Worm (Caenorhabditis elegans) whole organism, L4 larva: ENCODE data around the gene nhr-31.

Source experiments
- F26F4.8 ChIP-seq: fragments of 200-800 bp; sonication (Bioruptor generic); conservative IDR thresholded peaks from 2 replicates; pipeline ENCODE4 v1.3.6; 2022; ENCODE audit warnings: missing genetic modification characterization, missing compliant biosample characterization
- F37D6.2 ChIP-seq: sonication (generic microtip); optimal IDR thresholded peaks from 2 replicates; lab custom pipeline; 2016; ENCODE audit warnings: mild to moderate bottlenecking, missing genetic modification characterization, missing compliant biosample characterization
- R02D3.7 ChIP-seq: fragments of 150-350 bp; sonication (generic microtip); optimal IDR thresholded peaks from 3 replicates; lab custom pipeline; 2014; ENCODE audit warnings: missing biosample characterization, missing genetic modification characterization
- Y48G9A.11 ChIP-seq: fragments of 200-800 bp; sonication (Bioruptor generic); IDR thresholded peaks from 2 replicates; pipeline ENCODE4 v1.3.6; 2022; ENCODE audit warnings: missing genetic modification reagents, missing genetic modification characterization, missing compliant biosample characterization
- ama-1 ChIP-seq: fragments of 150-350 bp; optimal IDR thresholded peaks from 2 replicates; lab custom pipeline; 2014; ENCODE audit warnings: inconsistent platforms, mixed read lengths
- ceh-28 ChIP-seq: fragments of 150-350 bp; optimal IDR thresholded peaks from 2 replicates; lab custom pipeline; 2014; ENCODE audit warnings: missing biosample characterization, missing genetic modification reagents, missing genetic modification characterization
- ceh-82 ChIP-seq: sonication (generic microtip); optimal IDR thresholded peaks from 2 replicates; lab custom pipeline; 2017; ENCODE audit warnings: missing biosample characterization, missing genetic modification characterization
- ctbp-1 ChIP-seq: fragments of 200-800 bp; sonication (Bioruptor generic); IDR thresholded peaks from 2 replicates; pipeline ENCODE4 v1.3.6; 2022; ENCODE audit warnings: missing genetic modification reagents, missing genetic modification characterization, missing compliant biosample characterization
- dmd-8 ChIP-seq: fragments of 200-800 bp; sonication (Bioruptor generic); IDR thresholded peaks from 2 replicates; pipeline ENCODE4 v1.3.6; 2022; ENCODE audit warnings: missing genetic modification characterization, missing compliant biosample characterization
- dmd-9 ChIP-seq: fragments of 200-800 bp; sonication (Bioruptor generic); IDR thresholded peaks from 2 replicates; pipeline ENCODE4 v1.3.6; 2022; ENCODE audit warnings: missing genetic modification reagents, missing genetic modification characterization, missing compliant biosample characterization
- duxl-1 ChIP-seq: sonication (generic microtip); optimal IDR thresholded peaks from 2 replicates; lab custom pipeline; 2016; ENCODE audit warnings: mild to moderate bottlenecking, missing genetic modification characterization, moderate library complexity, missing compliant biosample characterization; ENCODE audit not compliant: poor library complexity
- gei-8 ChIP-seq: fragments of 200-800 bp; sonication (Bioruptor generic); optimal IDR thresholded peaks from 2 replicates; lab custom pipeline; 2018; ENCODE audit warnings: mild to moderate bottlenecking, missing genetic modification characterization, missing compliant biosample characterization
- hlh-11 ChIP-seq: fragments of 200-800 bp; sonication (Bioruptor generic); optimal IDR thresholded peaks from 2 replicates; lab custom pipeline; 2018; ENCODE audit warnings: mild to moderate bottlenecking, missing genetic modification characterization, missing compliant biosample characterization
- lim-7 ChIP-seq: fragments of 200-800 bp; sonication (Bioruptor generic); IDR thresholded peaks from 2 replicates; pipeline ENCODE4 v1.3.6; 2022; ENCODE audit warnings: missing genetic modification characterization, missing compliant biosample characterization
- madf-9 ChIP-seq: fragments of 200-800 bp; sonication (Bioruptor generic); conservative IDR thresholded peaks from 2 replicates; pipeline ENCODE4 v1.3.6; 2022; ENCODE audit warnings: missing genetic modification reagents, missing genetic modification characterization, missing compliant biosample characterization
- mdt-29 ChIP-seq: fragments of 200-800 bp; sonication (Bioruptor generic); IDR thresholded peaks from 2 replicates; pipeline ENCODE4 v1.3.6; 2022; ENCODE audit warnings: missing genetic modification reagents, missing genetic modification characterization, missing compliant biosample characterization
- mxl-2 ChIP-seq: fragments of 200-800 bp; sonication (Bioruptor generic); conservative IDR thresholded peaks from 2 replicates; pipeline ENCODE4 v1.3.6; 2022; ENCODE audit warnings: missing genetic modification reagents, missing genetic modification characterization, missing compliant biosample characterization
- mxl-3 ChIP-seq: fragments of 200-800 bp; sonication (Bioruptor generic); optimal IDR thresholded peaks from 2 replicates; lab custom pipeline; 2018; ENCODE audit warnings: mild to moderate bottlenecking, missing genetic modification characterization, missing compliant biosample characterization
- nhr-11 ChIP-seq: fragments of 150-350 bp; optimal IDR thresholded peaks from 2 replicates; lab custom pipeline; 2014; ENCODE audit warnings: missing biosample characterization, missing genetic modification characterization
- nhr-41 ChIP-seq: fragments of 200-800 bp; sonication (Bioruptor generic); IDR thresholded peaks from 2 replicates; pipeline ENCODE4 v1.3.6; 2022; ENCODE audit warnings: missing genetic modification reagents, missing genetic modification characterization, missing compliant biosample characterization
- nhr-42 ChIP-seq: fragments of 200-800 bp; sonication (Bioruptor generic); IDR thresholded peaks from 2 replicates; pipeline ENCODE4 v1.3.6; 2022; ENCODE audit warnings: missing genetic modification characterization, missing compliant biosample characterization
- pha-4 ChIP-seq, 2 experiments: fragments of 150-350 bp in 1 of 2; fragments of 200-800 bp in 1 of 2; sonication (Bioruptor generic) in 1 of 2; IDR thresholded peaks in 1 of 2; optimal IDR thresholded peaks in 1 of 2; 2 replicates each; pipeline versions ENCODE4 v1.3.6 to Lab custom; 2014 to 2022; ENCODE audit warnings: missing genetic modification characterization in 2 of 2, missing genetic modification reagents in 2 of 2, missing biosample characterization in 1 of 2, missing compliant biosample characterization in 1 of 2
- rbr-2 ChIP-seq: sonication (generic microtip); optimal IDR thresholded peaks from 2 replicates; lab custom pipeline; 2016; ENCODE audit warnings: missing genotype, missing genetic modification characterization, missing compliant biosample characterization
- snpc-1.2 ChIP-seq: fragments of 200-800 bp; sonication (Bioruptor generic); IDR thresholded peaks from 2 replicates; pipeline ENCODE4 v1.3.6; 2022; ENCODE audit warnings: missing genetic modification reagents, missing genetic modification characterization, missing compliant biosample characterization
- spr-1 ChIP-seq: sonication (generic microtip); optimal IDR thresholded peaks from 2 replicates; lab custom pipeline; 2016; ENCODE audit warnings: mild to moderate bottlenecking, missing genetic modification characterization, missing compliant biosample characterization
- tag-97 ChIP-seq: fragments of 200-800 bp; sonication (Bioruptor generic); IDR thresholded peaks from 2 replicates; pipeline ENCODE4 v1.3.6; 2022; ENCODE audit warnings: missing genetic modification characterization, missing compliant biosample characterization
- unc-130 ChIP-seq: sonication (generic microtip); optimal IDR thresholded peaks from 2 replicates; lab custom pipeline; 2016; ENCODE audit warnings: missing genetic modification reagents, missing genetic modification characterization, missing compliant biosample characterization
- unc-39 ChIP-seq: sonication (generic microtip); optimal IDR thresholded peaks from 2 replicates; lab custom pipeline; 2017; ENCODE audit warnings: missing biosample characterization, missing genetic modification characterization
- unc-62 ChIP-seq, 3 experiments: fragments of 150-350 bp in 1 of 3; sonication (generic microtip); optimal IDR thresholded peaks in 2 of 3; peaks in 1 of 3; 1 replicate in 1 of 3; 2 replicates in 2 of 3; lab custom pipeline; 2014 to 2017; ENCODE audit warnings: missing biosample characterization in 3 of 3, missing genetic modification characterization in 3 of 3, missing genetic modification reagents in 3 of 3, missing genotype in 1 of 3
- vab-7 ChIP-seq: fragments of 200-800 bp; sonication (Bioruptor generic); IDR thresholded peaks from 2 replicates; pipeline ENCODE4 v1.3.6; 2022; ENCODE audit warnings: missing genetic modification reagents, missing genetic modification characterization, missing compliant biosample characterization
- zfp-2 ChIP-seq: sonication (generic microtip); optimal IDR thresholded peaks from 2 replicates; lab custom pipeline; 2016; ENCODE audit warnings: mild to moderate bottlenecking, missing genetic modification characterization, missing compliant biosample characterization
- zip-11 ChIP-seq: fragments of 200-800 bp; sonication (Bioruptor generic); IDR thresholded peaks from 2 replicates; pipeline ENCODE4 v1.3.6; 2022; ENCODE audit warnings: missing genetic modification characterization, missing compliant biosample characterization
- ztf-11 ChIP-seq: fragments of 150-350 bp; optimal IDR thresholded peaks from 2 replicates; lab custom pipeline; 2014; ENCODE audit warnings: missing biosample characterization, missing genetic modification characterization

The nhr-31 gene

ce11 chrIV:8066598-8066997, 37.3 kb upstream of the nhr-31 start (continued):
- no peak for TF ChIP-seq madf-9 (GFP tag; lab: Robert Waterston, UW)
- TF ChIP-seq hlh-11 = no peak
- TF ChIP-seq ztf-11 (tag; lab: Kevin White, UChicago) = no peak
- peak; percentile 54 for TF ChIP-seq rbr-2 (tag; lab: Kevin White, UChicago)
- no peak for TF ChIP-seq unc-39
- TF ChIP-seq mdt-29 = no peak
- no peak for TF ChIP-seq ceh-28 (tag; lab: Kevin White, UChicago)
- TF ChIP-seq nhr-42 = no peak
- no peak for TF ChIP-seq tag-97 (GFP tag; lab: Robert Waterston, UW)
- no peak for TF ChIP-seq ama-1

DNA sequence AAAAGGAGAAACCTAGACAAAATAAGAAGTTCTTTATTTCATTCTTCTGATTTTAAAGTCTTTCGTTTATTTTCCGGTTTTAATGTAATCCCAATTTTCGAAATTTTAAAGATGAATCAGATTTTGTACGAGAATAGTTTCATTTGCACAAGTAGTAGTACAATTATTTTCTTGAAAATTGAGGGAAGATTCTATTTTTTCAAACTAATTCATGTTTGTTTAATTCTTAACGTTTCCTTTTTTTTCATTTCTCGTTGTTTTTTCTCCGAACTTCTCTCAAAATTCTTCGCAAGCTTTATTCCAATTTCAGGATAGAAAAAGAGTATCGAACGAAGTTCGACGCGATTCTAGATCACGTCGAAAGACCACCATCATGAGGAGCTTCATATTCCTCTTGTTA, 33.0 kb upstream of the nhr-31 start, which contains the start of gene sax-7:
sax-7 (plus strand) TSS at position 301 of the 400 bp plus-strand sequence.
- TF ChIP-seq dmd-8 (GFP tag; lab: Robert Waterston, UW) (no peak), gei-8 (GFP tag; lab: Kevin White, UChicago) (no peak), F26F4.8 (GFP tag; lab: Robert Waterston, UW) (no peak), mdt-29 (no peak), lim-7 (GFP tag; lab: Robert Waterston, UW) (no peak), ctbp-1 (GFP tag; lab: Robert Waterston, UW) (no peak), mxl-2 (GFP tag; lab: Robert Waterston, UW) (no peak)

- TF ChIP-seq unc-130 (GFP tag; lab: Kevin White, UChicago) = peak; percentile 61
- no peak for TF ChIP-seq ctbp-1 (GFP tag; lab: Robert Waterston, UW)
- 0 out of 2 replicates have a peak, but pooled peaks have one; percentile 35 for TF ChIP-seq snpc-1.2
Measured at ce11 chrIV:8061267-8061666, 32.0 kb upstream of the nhr-31 start.

DNA sequence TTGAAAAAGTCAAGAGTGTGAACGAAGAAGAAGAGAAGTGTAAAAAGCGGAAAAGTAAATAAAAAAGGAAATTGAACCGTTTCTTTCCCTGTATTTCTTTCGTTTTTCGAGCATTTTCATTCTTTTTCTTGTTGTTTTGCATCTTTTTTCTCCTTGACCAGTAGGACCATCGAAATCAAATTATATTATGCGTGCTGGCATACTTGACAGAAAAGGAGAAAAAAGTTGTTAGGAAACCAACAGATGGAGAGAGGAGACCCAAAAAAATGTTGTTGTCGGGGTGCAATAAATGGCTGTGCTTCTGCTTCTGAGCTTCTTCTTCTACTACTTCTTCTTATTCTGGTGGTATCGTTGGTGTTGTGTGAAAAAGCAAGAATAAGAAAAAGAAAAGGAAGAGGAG, 24.6 kb upstream of the nhr-31 start:
- TF ChIP-seq unc-62 (GFP tag; optimal IDR thresholded peaks at IDR 0.05 in 1 of 2; lab: Kevin White, UChicago) (peak in 1 of 2 experiments; percentile 70), unc-62 (tag; optimal IDR thresholded peaks at IDR 0.05; lab: Kevin White, UChicago) (no peak), vab-7 (GFP tag; lab: Robert Waterston, UW) (no peak)
- TF ChIP-seq, all 104 proteins: peak for 1

DNA sequence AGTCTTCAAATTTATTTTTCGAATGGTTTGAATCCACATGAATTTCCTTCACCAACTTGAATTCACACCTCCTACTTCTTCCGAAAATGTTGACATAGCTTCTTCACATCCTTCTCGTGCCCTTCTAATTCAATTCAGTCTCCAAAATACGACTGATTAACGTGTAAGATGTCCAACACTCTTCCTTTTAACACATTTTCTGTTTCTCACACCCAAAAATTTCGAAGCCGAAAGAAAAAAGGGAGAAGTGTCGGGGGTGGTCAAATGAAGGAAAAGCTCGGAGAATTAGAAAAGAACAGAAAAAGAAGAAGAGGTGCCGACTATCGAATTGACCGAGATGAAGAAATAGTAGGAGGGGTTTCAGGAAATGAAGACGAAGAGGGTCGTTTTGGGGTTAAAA, 23.4 kb upstream of the nhr-31 start:
- TF ChIP-seq zip-11 (GFP tag; lab: Robert Waterston, UW) = no peak
- TF ChIP-seq zfp-2 (tag; lab: Kevin White, UChicago) = no peak
- TF ChIP-seq mxl-3 (GFP tag; lab: Kevin White, UChicago) = no peak
- TF ChIP-seq nhr-41 (GFP tag; lab: Robert Waterston, UW) = no peak
- no peak for TF ChIP-seq R02D3.7 (tag; lab: Kevin White, UChicago)
- no peak for TF ChIP-seq dmd-9 (GFP tag; lab: Robert Waterston, UW)
- TF ChIP-seq ceh-28 (tag; lab: Kevin White, UChicago) = no peak
- TF ChIP-seq nhr-11 (tag; lab: Kevin White, UChicago) = no peak
- TF ChIP-seq duxl-1 (tag; lab: Kevin White, UChicago) = no peak
- TF ChIP-seq pha-4 (GFP tag; IDR thresholded peaks at IDR 0.05; lab: Robert Waterston, UW) = no peak
- no peak for TF ChIP-seq pha-4 (tag; optimal IDR thresholded peaks at IDR 0.05; lab: Kevin White, UChicago)
- TF ChIP-seq ceh-82 (tag; lab: Kevin White, UChicago) = no peak
- TF ChIP-seq F37D6.2 = no peak
- no peak for TF ChIP-seq Y48G9A.11
- TF ChIP-seq spr-1 (tag; lab: Kevin White, UChicago) = no peak
